Worm (Caenorhabditis elegans): ENCODE data around the gene svh-5.

The svh-5 gene

ce11 chrX:15395723-15396122, 18.1 kb upstream of the svh-5 start:
- TF ChIP-seq ces-1 (GFP tag; optimal IDR thresholded peaks at IDR 0.05) (peak; percentile 90), nhr-12 (tag; optimal IDR thresholded peaks at IDR 0.05) (no peak)

- TF ChIP-seq nhr-28 (tag; optimal IDR thresholded peaks at IDR 0.05) (no peak), nhr-2 (tag; optimal IDR thresholded peaks at IDR 0.05) (no peak), mab-5 (tag; optimal IDR thresholded peaks at IDR 0.05) (no peak), lsy-2 (tag; optimal IDR thresholded peaks at IDR 0.05) (no peak), lin-13 (tag; optimal IDR thresholded peaks at IDR 0.05) (no peak), mls-2 (tag; optimal IDR thresholded peaks at IDR 0.05) (no peak), ceh-83 (GFP tag; optimal IDR thresholded peaks at IDR 0.05) (no peak), nhr-237 (tag; optimal IDR thresholded peaks at IDR 0.05) (no peak), nhr-12 (tag; optimal IDR thresholded peaks at IDR 0.05) (no peak), mep-1 (tag; optimal IDR thresholded peaks at IDR 0.05) (no peak), pha-4 (tag; optimal IDR thresholded peaks at IDR 0.05) (no peak), sem-2 (GFP tag; optimal IDR thresholded peaks at IDR 0.05) (no peak), nhr-76 (tag; optimal IDR thresholded peaks at IDR 0.05) (no peak), flh-1 (GFP tag; optimal IDR thresholded peaks at IDR 0.05) (no peak), ztf-11 (tag; optimal IDR thresholded peaks at IDR 0.05) (no peak), elt-1 (tag; optimal IDR thresholded peaks at IDR 0.05; ENCODE audit: borderline replicate concordance, insufficient read depth) (no peak)
Measured at ce11 chrX:15392672-15393071, 15.0 kb upstream of the svh-5 start.

- TF ChIP-seq unc-120 (tag; optimal IDR thresholded peaks at IDR 0.05; ENCODE audit: poor library complexity, severe bottlenecking) = no peak
- TF ChIP-seq nhr-76 (tag; optimal IDR thresholded peaks at IDR 0.05) = no peak
- TF ChIP-seq ztf-11 (tag; optimal IDR thresholded peaks at IDR 0.05) = no peak
- no peak for TF ChIP-seq bed-3 (GFP tag; optimal IDR thresholded peaks at IDR 0.05)
- no peak for TF ChIP-seq hlh-1 (tag; optimal IDR thresholded peaks at IDR 0.05)
- TF ChIP-seq nhr-237 (tag; optimal IDR thresholded peaks at IDR 0.05) = no peak
- TF ChIP-seq M03D4.4 (tag; optimal IDR thresholded peaks at IDR 0.05) = no peak
- TF ChIP-seq zip-8 (tag; optimal IDR thresholded peaks at IDR 0.05) = no peak
- TF ChIP-seq ces-1 (GFP tag; optimal IDR thresholded peaks at IDR 0.05) = no peak
- no peak for TF ChIP-seq nhr-12 (tag; optimal IDR thresholded peaks at IDR 0.05)
- TF ChIP-seq drap-1 (GFP tag; optimal IDR thresholded peaks at IDR 0.05) = no peak
- no peak for TF ChIP-seq cnd-1 (tag; optimal IDR thresholded peaks at IDR 0.05)
- no peak for TF ChIP-seq elt-3 (tag; optimal IDR thresholded peaks at IDR 0.05)
- TF ChIP-seq ham-2 (GFP tag; optimal IDR thresholded peaks at IDR 0.05) = no peak
- TF ChIP-seq sptf-1 (tag; optimal IDR thresholded peaks at IDR 0.05) = no peak
Measured at ce11 chrX:15389853-15390252, 12.2 kb upstream of the svh-5 start.

ce11 chrX:15388259-15388658, 10.6 kb upstream of the svh-5 start:
- no peak for TF ChIP-seq unc-62 (GFP tag; optimal IDR thresholded peaks at IDR 0.05)
- TF ChIP-seq hlh-1 (tag; optimal IDR thresholded peaks at IDR 0.05) = no peak
- TF ChIP-seq unc-39 (tag; optimal IDR thresholded peaks at IDR 0.05) = no peak
- no peak for TF ChIP-seq mab-5 (tag; optimal IDR thresholded peaks at IDR 0.05)
- TF ChIP-seq pha-4 (tag; optimal IDR thresholded peaks at IDR 0.05) = no peak
- TF ChIP-seq lsy-2 (tag; optimal IDR thresholded peaks at IDR 0.05) = no peak
- no peak for TF ChIP-seq blmp-1 (tag; optimal IDR thresholded peaks at IDR 0.05)
- TF ChIP-seq ceh-83 (GFP tag; optimal IDR thresholded peaks at IDR 0.05) = no peak
- TF ChIP-seq mep-1 (tag; optimal IDR thresholded peaks at IDR 0.05) = no peak
- no peak for TF ChIP-seq drap-1 (GFP tag; optimal IDR thresholded peaks at IDR 0.05)
- TF ChIP-seq mls-2 (tag; optimal IDR thresholded peaks at IDR 0.05) = no peak
- no peak for TF ChIP-seq nhr-2 (tag; optimal IDR thresholded peaks at IDR 0.05)
- no peak for TF ChIP-seq ceh-43 (GFP tag; optimal IDR thresholded peaks at IDR 0.05)
- TF ChIP-seq tbx-8 (GFP tag; optimal IDR thresholded peaks at IDR 0.05) = no peak
- no peak for TF ChIP-seq bed-3 (GFP tag; optimal IDR thresholded peaks at IDR 0.05)
- TF ChIP-seq sptf-1 (tag; optimal IDR thresholded peaks at IDR 0.05) = no peak
- TF ChIP-seq nhr-76 (tag; optimal IDR thresholded peaks at IDR 0.05) = no peak
- no peak for TF ChIP-seq nhr-237 (tag; optimal IDR thresholded peaks at IDR 0.05)
- no peak for TF ChIP-seq elt-3 (tag; optimal IDR thresholded peaks at IDR 0.05)

ce11 chrX:15385807-15386349, 8.3 kb upstream of the svh-5 start:
- no peak for TF ChIP-seq ztf-11 (tag; optimal IDR thresholded peaks at IDR 0.05)
- no peak for TF ChIP-seq ceh-43 (GFP tag; optimal IDR thresholded peaks at IDR 0.05)
- no peak for TF ChIP-seq lin-32 (GFP tag; optimal IDR thresholded peaks at IDR 0.05)
- no peak for TF ChIP-seq snpc-4 (tag; optimal IDR thresholded peaks at IDR 0.05)
- TF ChIP-seq tbx-8 (GFP tag; optimal IDR thresholded peaks at IDR 0.05) = no peak
- TF ChIP-seq ham-2 (GFP tag; optimal IDR thresholded peaks at IDR 0.05) = no peak
- TF ChIP-seq lin-13 (tag; optimal IDR thresholded peaks at IDR 0.05) = no peak
- no peak for TF ChIP-seq elt-3 (tag; optimal IDR thresholded peaks at IDR 0.05)
- no peak for TF ChIP-seq ceh-83 (GFP tag; optimal IDR thresholded peaks at IDR 0.05)
- no peak for TF ChIP-seq bed-3 (GFP tag; optimal IDR thresholded peaks at IDR 0.05)
- TF ChIP-seq mab-5 (tag; optimal IDR thresholded peaks at IDR 0.05) = no peak
- TF ChIP-seq cnd-1 (tag; optimal IDR thresholded peaks at IDR 0.05) = no peak
- no peak for TF ChIP-seq drap-1 (GFP tag; optimal IDR thresholded peaks at IDR 0.05)
- TF ChIP-seq sptf-1 (tag; optimal IDR thresholded peaks at IDR 0.05) = peak; percentile 11
- TF ChIP-seq lsy-2 (tag; optimal IDR thresholded peaks at IDR 0.05) = no peak
- TF ChIP-seq unc-39 (tag; optimal IDR thresholded peaks at IDR 0.05) = no peak
- no peak for TF ChIP-seq flh-1 (GFP tag; optimal IDR thresholded peaks at IDR 0.05)
- TF ChIP-seq ces-1 (GFP tag; optimal IDR thresholded peaks at IDR 0.05) = peak; percentile 30
- TF ChIP-seq elt-1 (tag; optimal IDR thresholded peaks at IDR 0.05; ENCODE audit: borderline replicate concordance, insufficient read depth) = no peak
- peak; percentile 42 for TF ChIP-seq zip-8 (tag; optimal IDR thresholded peaks at IDR 0.05)
- no peak for TF ChIP-seq blmp-1 (tag; optimal IDR thresholded peaks at IDR 0.05)
- no peak for TF ChIP-seq mls-2 (tag; optimal IDR thresholded peaks at IDR 0.05)

Measured in whole organism, mixed stage, embryonic.